Worm (Caenorhabditis elegans) whole organism, L4/young adult: ENCODE results near the gene F31E8.5.

Experiments
- W03F9.2 ChIP-seq: fragments of 150-350 bp; optimal IDR thresholded peaks from 2 replicates; lab custom pipeline; 2014; ENCODE audit warnings: missing biosample characterization, missing genetic modification characterization
- dao-5 ChIP-seq: sonication (generic microtip); optimal IDR thresholded peaks from 2 replicates; lab custom pipeline; 2016; ENCODE audit warnings: missing genotype, missing genetic modification characterization, moderate library complexity, missing compliant biosample characterization
- him-1 ChIP-seq: sonication (generic microtip); optimal IDR thresholded peaks from 2 replicates; lab custom pipeline; 2016; ENCODE audit warnings: missing genotype, missing genetic modification reagents, missing genetic modification characterization, missing compliant biosample characterization

DNA sequence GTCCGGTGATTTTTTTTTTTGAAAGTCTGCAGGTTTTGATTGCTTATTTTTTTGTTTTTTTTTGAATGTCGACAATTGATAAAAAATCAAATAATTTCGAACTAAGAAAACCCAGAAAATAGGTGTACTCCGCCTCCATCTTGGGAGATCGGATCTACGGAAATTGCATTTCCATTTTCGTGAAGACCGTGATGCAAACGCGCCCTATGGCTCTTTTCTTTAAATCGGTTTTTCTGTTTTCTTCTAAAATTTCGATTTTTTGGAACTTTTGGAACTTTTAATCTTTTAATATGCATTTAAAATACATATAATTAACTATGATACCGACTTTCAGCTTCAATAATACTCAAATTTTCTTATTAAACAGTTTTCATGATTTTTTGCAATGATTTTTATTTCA is 34.9 kb upstream of the F31E8.5 start:
- TF ChIP-seq him-1 (tag; lab: Kevin White, UChicago) (no peak), dao-5 (tag; lab: Kevin White, UChicago) (no peak), W03F9.2 (tag; lab: Kevin White, UChicago) (no peak)
